Fruit fly (Drosophila melanogaster) whole organism, prepupa: ENCODE measurements around the gene CG8043.

Source experiments
- Blimp-1 ChIP-seq: fragments of 200-800 bp; sonication (Bioruptor generic); optimal IDR thresholded peaks from 3 replicates; lab custom pipeline; 2017; ENCODE audit warnings: missing biosample characterization, missing genetic modification characterization, mild to moderate bottlenecking, moderate library complexity, missing genetic modification reagents
- CG10631 ChIP-seq: fragments of 200-800 bp; sonication (Bioruptor generic); optimal IDR thresholded peaks from 2 replicates; lab custom pipeline; 2016; ENCODE audit warnings: missing biosample characterization, missing genetic modification characterization
- CG10669 ChIP-seq: fragments of 200-800 bp; sonication (Bioruptor generic); optimal IDR thresholded peaks from 3 replicates; lab custom pipeline; 2018; ENCODE audit warnings: missing biosample characterization, mild to moderate bottlenecking, missing genetic modification characterization, moderate library complexity
- CG11294 ChIP-seq: fragments of 200-800 bp; sonication (Bioruptor generic); IDR thresholded peaks from 2 replicates; pipeline ENCODE4 v1.3.6; 2022; ENCODE audit warnings: missing biosample characterization, missing genetic modification characterization
- CG11902 ChIP-seq: fragments of 200-800 bp; sonication (Bioruptor generic); optimal IDR thresholded peaks from 3 replicates; lab custom pipeline; 2016; ENCODE audit warnings: missing biosample characterization, missing genetic modification characterization
- CG1621 ChIP-seq: fragments of 200-800 bp; sonication (Bioruptor generic); optimal IDR thresholded peaks from 3 replicates; lab custom pipeline; 2018; ENCODE audit warnings: missing biosample characterization, mild to moderate bottlenecking, missing genetic modification characterization
- CG16779 ChIP-seq: fragments of 200-800 bp; sonication (Bioruptor generic); optimal IDR thresholded peaks from 3 replicates; lab custom pipeline; 2017; ENCODE audit warnings: missing biosample characterization, mild to moderate bottlenecking, missing genetic modification characterization
- CG3032 ChIP-seq: fragments of 200-800 bp; optimal IDR thresholded peaks from 2 replicates; lab custom pipeline; 2019; ENCODE audit warnings: missing biosample characterization, mild to moderate bottlenecking, missing genetic modification characterization, moderate library complexity
- CG32006 ChIP-seq: fragments of 200-800 bp; sonication (Bioruptor generic); optimal IDR thresholded peaks from 3 replicates; lab custom pipeline; 2017; ENCODE audit warnings: missing biosample characterization, mild to moderate bottlenecking, missing genetic modification characterization
- CG3919 ChIP-seq: fragments of 200-800 bp; sonication (Bioruptor generic); optimal IDR thresholded peaks from 3 replicates; lab custom pipeline; 2016; ENCODE audit warnings: missing biosample characterization, missing genetic modification characterization
- CG6163 ChIP-seq: fragments of 200-800 bp; sonication (Bioruptor generic); IDR thresholded peaks from 3 replicates; pipeline ENCODE4 v1.3.6; 2022; ENCODE audit warnings: missing biosample characterization, missing genetic modification characterization
- CG6276 ChIP-seq: fragments of 200-800 bp; sonication (Bioruptor generic); optimal IDR thresholded peaks from 2 replicates; lab custom pipeline; 2017; ENCODE audit warnings: missing biosample characterization, mild to moderate bottlenecking, missing genetic modification characterization
- CG6808 ChIP-seq: fragments of 200-800 bp; sonication (Bioruptor generic); optimal IDR thresholded peaks from 3 replicates; lab custom pipeline; 2017; ENCODE audit warnings: missing biosample characterization, missing genetic modification characterization, mild to moderate bottlenecking, moderate library complexity, missing genetic modification reagents
- CG8632 ChIP-seq: fragments of 200-800 bp; sonication (Bioruptor generic); optimal IDR thresholded peaks from 3 replicates; lab custom pipeline; 2016; ENCODE audit warnings: missing biosample characterization, missing genetic modification characterization
- CG9139 ChIP-seq: fragments of 200-800 bp; sonication (Bioruptor generic); optimal IDR thresholded peaks from 3 replicates; lab custom pipeline; 2017; ENCODE audit warnings: missing biosample characterization, mild to moderate bottlenecking, missing genetic modification characterization
- Eip78C ChIP-seq: fragments of 200-800 bp; sonication (Bioruptor generic); peaks from one replicate; lab custom pipeline; 2016; ENCODE audit warnings: missing biosample characterization, missing genetic modification characterization
- Ets21C ChIP-seq: fragments of 200-800 bp; sonication (Bioruptor generic); optimal IDR thresholded peaks from 3 replicates; lab custom pipeline; 2016; ENCODE audit warnings: missing biosample characterization, missing genetic modification characterization
- Ets96B ChIP-seq: fragments of 200-800 bp; optimal IDR thresholded peaks from 2 replicates; lab custom pipeline; 2019; ENCODE audit warnings: missing biosample characterization, mild to moderate bottlenecking, missing genetic modification characterization, moderate library complexity
- Gug ChIP-seq: fragments of 200-800 bp; sonication (Bioruptor generic); IDR thresholded peaks from 2 replicates; pipeline ENCODE4 v1.3.6; 2022; ENCODE audit warnings: missing biosample characterization, missing genetic modification characterization
- Hr39 ChIP-seq: fragments of 200-800 bp; sonication (Bioruptor generic); optimal IDR thresholded peaks from 2 replicates; lab custom pipeline; 2016; ENCODE audit warnings: missing biosample characterization, missing genetic modification characterization
- Met ChIP-seq: fragments of 200-800 bp; sonication (Bioruptor generic); optimal IDR thresholded peaks from 3 replicates; lab custom pipeline; 2016; ENCODE audit warnings: missing biosample characterization, missing genetic modification characterization
- OdsH ChIP-seq: fragments of 200-800 bp; sonication (Bioruptor generic); optimal IDR thresholded peaks from 3 replicates; lab custom pipeline; 2016; ENCODE audit warnings: missing biosample characterization, missing genetic modification characterization
- Smox ChIP-seq: fragments of 200-800 bp; sonication (Bioruptor generic); optimal IDR thresholded peaks from 3 replicates; lab custom pipeline; 2016; ENCODE audit warnings: missing biosample characterization, missing genetic modification characterization
- Sox14 ChIP-seq: fragments of 200-800 bp; sonication (Bioruptor generic); optimal IDR thresholded peaks from 3 replicates; lab custom pipeline; 2016; ENCODE audit warnings: missing biosample characterization, missing genetic modification characterization
- achi ChIP-seq: fragments of 200-800 bp; sonication (Bioruptor generic); optimal IDR thresholded peaks from 3 replicates; lab custom pipeline; 2016; ENCODE audit warnings: missing biosample characterization, missing genetic modification characterization
- cyc ChIP-seq: fragments of 200-800 bp; sonication (Bioruptor generic); optimal IDR thresholded peaks from 3 replicates; lab custom pipeline; 2016; ENCODE audit warnings: missing biosample characterization, missing genetic modification characterization
- dsx ChIP-seq: fragments of 200-800 bp; optimal IDR thresholded peaks from 3 replicates; lab custom pipeline; 2019; ENCODE audit warnings: missing biosample characterization, mild to moderate bottlenecking, missing genetic modification characterization, moderate library complexity; ENCODE audit not compliant: poor library complexity, severe bottlenecking
- eg ChIP-seq: fragments of 200-800 bp; sonication (Bioruptor generic); IDR thresholded peaks from 3 replicates; pipeline ENCODE4 v1.3.6; 2022; ENCODE audit warnings: missing biosample characterization, missing genetic modification characterization
- esn ChIP-seq: fragments of 200-800 bp; sonication (Bioruptor generic); optimal IDR thresholded peaks from 2 replicates; lab custom pipeline; 2016; ENCODE audit warnings: missing biosample characterization, mild to moderate bottlenecking, missing genetic modification characterization, moderate library complexity
- fd59A ChIP-seq: fragments of 200-800 bp; sonication (Bioruptor generic); optimal IDR thresholded peaks from 2 replicates; lab custom pipeline; 2017; ENCODE audit warnings: missing biosample characterization, mild to moderate bottlenecking, missing genetic modification characterization, missing genetic modification reagents
- fd85E ChIP-seq: fragments of 200-800 bp; sonication (Bioruptor generic); optimal IDR thresholded peaks from 3 replicates; lab custom pipeline; 2016; ENCODE audit warnings: missing biosample characterization, missing genetic modification characterization
- fkh ChIP-seq: fragments of 200-800 bp; sonication (Bioruptor generic); optimal IDR thresholded peaks from 3 replicates; lab custom pipeline; 2017; ENCODE audit warnings: missing biosample characterization, mild to moderate bottlenecking, missing genetic modification characterization, moderate library complexity
- lz ChIP-seq: fragments of 200-800 bp; sonication (Bioruptor generic); optimal IDR thresholded peaks from 3 replicates; lab custom pipeline; 2016; ENCODE audit warnings: missing biosample characterization, missing genetic modification characterization
- net ChIP-seq: fragments of 200-800 bp; sonication (Bioruptor generic); optimal IDR thresholded peaks from 3 replicates; lab custom pipeline; 2016; ENCODE audit warnings: missing biosample characterization, missing genetic modification characterization
- salr ChIP-seq, 2 experiments: fragments of 200-800 bp; sonication (Bioruptor generic); optimal IDR thresholded peaks; 3 replicates each; lab custom pipeline; 2016 to 2018; ENCODE audit warnings: missing biosample characterization in 2 of 2, missing genetic modification characterization in 2 of 2, mild to moderate bottlenecking in 1 of 2
- spab ChIP-seq: fragments of 200-800 bp; sonication (Bioruptor generic); optimal IDR thresholded peaks from 2 replicates; lab custom pipeline; 2017; ENCODE audit warnings: missing biosample characterization, mild to moderate bottlenecking, missing genetic modification characterization, missing genetic modification reagents
- svp ChIP-seq: fragments of 200-800 bp; sonication (Bioruptor generic); peaks from one replicate; lab custom pipeline; 2016; ENCODE audit warnings: missing biosample characterization, missing genetic modification characterization
- topi ChIP-seq: fragments of 200-800 bp; sonication (Bioruptor generic); optimal IDR thresholded peaks from 3 replicates; lab custom pipeline; 2016; ENCODE audit warnings: missing biosample characterization, missing genetic modification characterization
- vri ChIP-seq: fragments of 200-800 bp; sonication (Bioruptor generic); optimal IDR thresholded peaks from 3 replicates; lab custom pipeline; 2016; ENCODE audit warnings: missing biosample characterization, mild to moderate bottlenecking, missing genetic modification characterization

Gene CG8043

DNA sequence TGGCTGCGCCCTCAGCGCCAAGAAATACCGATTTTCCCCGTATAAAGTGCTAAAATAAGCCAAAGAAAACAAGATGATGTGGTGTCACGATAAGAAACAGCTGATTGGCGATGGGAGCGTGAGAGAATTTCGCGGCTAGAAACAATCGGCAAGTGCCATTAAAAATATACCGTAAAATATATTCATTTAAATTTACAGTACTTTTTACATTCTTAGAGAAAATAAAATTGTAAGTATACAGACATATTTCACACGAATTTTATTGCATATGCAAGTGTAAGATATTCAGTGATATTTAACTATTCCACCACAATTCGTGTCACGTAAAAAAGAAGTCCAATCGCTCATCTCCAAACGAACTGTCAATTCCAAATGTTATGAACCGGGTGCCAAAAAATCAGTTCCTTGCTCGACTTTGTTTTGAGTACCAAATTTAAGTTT, at the start of gene CG8043, which contains the start of the genes Unc50 and CG11755 (continued):
- TF ChIP-seq CG16779 (tag; lab: Kevin White, UChicago) (no peak), CG3032 (tag; lab: Kevin White, UChicago) (peak; percentile 79), achi (GFP tag; lab: Kevin White, UChicago) (peak; percentile 98), CG3919 (GFP tag; lab: Kevin White, UChicago) (peak; percentile 74), topi (GFP tag; lab: Kevin White, UChicago) (peak; percentile 82)

DNA sequence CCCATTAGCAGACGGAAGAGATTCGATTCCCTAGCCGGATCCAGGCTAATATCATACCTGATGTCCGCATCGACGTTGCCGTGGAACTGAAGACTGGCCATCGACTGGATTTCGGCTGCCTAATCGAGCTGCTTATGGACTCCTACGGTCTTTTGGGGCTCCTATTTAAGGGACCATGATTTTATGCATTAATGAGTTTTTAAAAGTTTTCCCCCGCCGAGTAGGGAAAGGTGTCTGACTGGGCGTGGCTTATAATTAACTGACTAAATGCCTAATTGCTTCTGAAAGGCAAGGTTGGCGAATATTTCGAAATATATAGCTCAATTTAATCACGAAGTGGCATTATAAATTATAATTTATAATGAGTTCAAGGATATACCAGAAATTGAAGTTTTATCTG, 40.9 kb upstream of the CG8043 start, which contains the start of gene Or85e:
Gene Or85e, minus strand, starts transcription at position 101 of the 400 bp plus-strand sequence.
- TF ChIP-seq Smox (no peak), CG10669 (GFP tag; lab: Kevin White, UChicago) (no peak), Sox14 (GFP tag; lab: Kevin White, UChicago) (no peak), fd85E (no peak), net (GFP tag; lab: Kevin White, UChicago) (no peak), salr (GFP tag; optimal IDR thresholded peaks at IDR 0.05; lab: Kevin White, UChicago) (no peak), CG11902 (GFP tag; lab: Kevin White, UChicago) (no peak), vri (GFP tag; lab: Kevin White, UChicago) (no peak), CG6163 (GFP tag; lab: Robert Waterston, UW) (no peak), CG11294 (no peak), eg (GFP tag; lab: Robert Waterston, UW) (no peak), CG10631 (GFP tag; lab: Kevin White, UChicago) (no peak)
- TF ChIP-seq, all 60 proteins: peak for 0

DNA sequence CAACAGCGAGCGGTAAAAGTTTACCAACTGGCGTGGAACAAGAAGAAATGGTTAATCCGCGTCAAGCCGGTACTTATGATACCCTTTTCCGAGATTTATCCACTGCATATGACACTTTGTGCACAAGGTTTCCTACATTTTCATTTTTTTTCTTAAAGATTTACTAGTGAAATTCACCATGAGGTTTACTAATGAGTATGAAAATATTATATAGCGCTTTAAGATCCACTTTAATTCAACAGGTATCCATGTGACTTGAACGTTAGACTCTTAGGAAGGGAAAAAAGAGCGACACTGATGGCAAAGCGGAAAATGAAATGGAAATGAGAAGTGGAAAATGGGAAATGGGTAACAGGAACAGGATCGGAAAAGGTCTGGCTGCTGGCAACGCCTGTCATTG, 38.1 kb upstream of the CG8043 start:
- TF ChIP-seq OdsH = no peak
- TF ChIP-seq CG32006 (GFP tag; lab: Kevin White, UChicago) = peak; percentile 12
- peak; percentile 67 for TF ChIP-seq svp
- no peak for TF ChIP-seq net (GFP tag; lab: Kevin White, UChicago)

DNA sequence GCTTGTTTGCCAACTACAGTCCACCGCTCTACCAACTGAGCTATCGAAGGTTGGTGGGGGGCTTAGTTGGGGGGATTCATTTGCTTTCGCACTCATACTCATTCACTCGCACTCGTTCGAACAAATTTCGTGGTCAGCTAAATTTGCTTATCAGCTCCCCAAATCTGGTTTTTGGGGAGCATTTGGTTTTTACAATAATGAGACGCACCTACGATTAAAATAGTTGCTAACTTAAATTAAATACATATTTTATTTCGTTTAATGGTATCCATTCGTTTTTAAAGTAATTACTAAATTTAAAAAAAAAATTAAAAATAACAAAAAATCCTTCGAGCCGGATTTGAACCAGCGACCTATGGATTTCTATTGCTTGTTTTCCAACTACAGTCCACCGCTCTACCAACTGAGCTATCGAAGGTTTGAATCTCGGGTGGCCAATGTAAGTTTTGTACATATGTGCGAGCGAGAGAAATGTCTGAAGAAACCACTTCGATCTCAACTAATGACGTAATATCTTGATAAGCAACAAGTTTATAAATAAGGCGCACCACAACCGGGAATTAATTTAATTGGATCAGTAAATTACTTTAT, 34.2 kb upstream of the CG8043 start:
- no peak for TF ChIP-seq esn (GFP tag; lab: Kevin White, UChicago)
- peak; percentile 14 for TF ChIP-seq CG6276 (GFP tag; lab: Kevin White, UChicago)
- peak; percentile 59 for TF ChIP-seq svp
- TF ChIP-seq CG6808 = no peak
- TF ChIP-seq achi (GFP tag; lab: Kevin White, UChicago) = no peak
- TF ChIP-seq Eip78C (GFP tag; lab: Kevin White, UChicago) = peak; percentile 57
- TF ChIP-seq Blimp-1 (GFP tag; lab: Kevin White, UChicago) = no peak
- no peak for TF ChIP-seq Gug (GFP tag; lab: Robert Waterston, UW)
- peak; percentile 85 for TF ChIP-seq vri (GFP tag; lab: Kevin White, UChicago)
- TF ChIP-seq, all 60 proteins: peak for 4

DNA sequence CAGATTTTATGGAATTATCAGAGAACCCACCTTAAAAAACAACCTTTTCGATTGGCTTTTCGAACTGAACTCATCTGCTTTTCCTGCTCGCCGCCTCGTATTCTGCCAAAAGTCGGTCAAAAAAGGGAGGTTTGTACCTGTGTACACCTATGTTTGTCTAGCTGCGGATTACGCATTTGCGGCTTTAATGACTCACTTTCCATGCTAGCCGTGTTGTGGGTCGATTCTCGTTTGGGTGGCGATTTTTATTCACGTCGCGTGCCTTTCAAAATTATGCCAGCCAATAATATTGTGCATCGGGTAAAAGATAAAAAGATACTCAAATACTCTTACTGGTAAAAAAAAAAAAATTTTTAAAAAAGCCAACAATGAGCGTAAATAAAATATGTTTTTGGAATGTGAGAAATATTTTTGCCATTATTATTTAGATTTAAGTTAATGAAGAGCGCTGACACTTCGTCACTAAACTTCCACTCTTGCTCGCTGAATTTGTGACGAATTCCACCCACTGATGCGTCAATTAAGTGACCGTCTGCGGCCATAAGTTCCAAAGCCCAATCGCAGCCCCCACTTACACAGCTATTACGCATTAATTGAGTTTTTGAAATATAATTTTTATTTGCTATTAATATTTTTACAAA, 31.0 kb upstream of the CG8043 start, which contains the start of gene Cyp313b1:
Gene Cyp313b1, minus strand, starts transcription at position 71 of the 641 bp plus-strand sequence.
- no peak for TF ChIP-seq lz
- peak; percentile 25 for TF ChIP-seq svp
- TF ChIP-seq eg (GFP tag; lab: Robert Waterston, UW) = peak; percentile 21; the same call in 1 of the 3 replicates
- peak; percentile 14 for TF ChIP-seq Hr39
- peak; percentile 25 for TF ChIP-seq Eip78C (GFP tag; lab: Kevin White, UChicago)

DNA sequence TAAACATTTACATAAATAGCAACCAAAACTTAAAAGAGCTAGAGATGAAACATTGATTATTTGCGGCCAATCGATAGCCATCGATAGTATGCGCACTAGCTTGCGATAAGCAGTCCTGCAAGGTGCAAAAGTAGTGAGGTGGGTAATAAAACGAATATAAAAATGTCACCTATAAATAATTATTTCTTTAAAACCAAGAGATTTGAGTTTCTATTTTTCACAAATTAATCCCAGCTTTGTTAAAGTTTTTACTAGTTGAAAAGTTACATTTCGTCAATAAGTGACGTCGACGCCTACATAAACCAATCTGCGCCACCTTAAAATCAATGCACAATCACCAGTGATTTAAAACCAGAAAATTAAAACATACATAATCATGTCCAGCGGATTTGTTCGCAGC, 26.0 kb upstream of the CG8043 start, which contains the start of the genes Mkk4 and SLIRP2:
Gene Mkk4, minus strand, starts transcription at position 56 of the 400 bp plus-strand sequence.
Gene SLIRP2, plus strand, starts transcription at position 344 of the 400 bp plus-strand sequence.
- TF ChIP-seq dsx (GFP tag; lab: Kevin White, UChicago) (peak; percentile 98), achi (GFP tag; lab: Kevin White, UChicago) (peak; percentile 98), CG9139 (GFP tag; lab: Kevin White, UChicago) (peak; percentile 96), CG8632 (GFP tag; lab: Kevin White, UChicago) (peak; percentile 98), cyc (peak; percentile 99), Gug (GFP tag; lab: Robert Waterston, UW) (peak; percentile 99), Ets21C (peak; percentile 99), eg (GFP tag; lab: Robert Waterston, UW) (peak; percentile 99), spab (GFP tag; lab: Kevin White, UChicago) (peak; percentile 97), CG32006 (GFP tag; lab: Kevin White, UChicago) (peak; percentile 99), Ets96B (tag; lab: Kevin White, UChicago) (peak; percentile 98), CG11902 (GFP tag; lab: Kevin White, UChicago) (peak; percentile 98), CG1621 (tag; lab: Kevin White, UChicago) (peak; percentile 98), fd59A (GFP tag; lab: Kevin White, UChicago) (peak; percentile 99), salr (GFP tag; optimal IDR thresholded peaks at IDR 0.05; lab: Kevin White, UChicago) (peak; percentile 97 to 98), fkh (GFP tag; lab: Kevin White, UChicago) (peak; percentile 93), Met (GFP tag; lab: Kevin White, UChicago) (peak; percentile 99)
